Worm (Caenorhabditis elegans) whole organism, L4 larva: Measurements from ENCODE around the gene ZK402.2.

Experiments
- ZK337.2 ChIP-seq: fragments of 200-800 bp; sonication (Bioruptor generic); IDR thresholded peaks from 2 replicates; pipeline ENCODE4 v1.3.6; 2022; ENCODE audit warnings: missing genetic modification reagents, missing genetic modification characterization, missing compliant biosample characterization
- aha-1 ChIP-seq: fragments of 150-350 bp; peaks from one replicate; lab custom pipeline; 2014; ENCODE audit warnings: missing biosample characterization, missing genetic modification characterization
- attf-4 ChIP-seq: sonication (generic microtip); optimal IDR thresholded peaks from 3 replicates; lab custom pipeline; 2017; ENCODE audit warnings: missing biosample characterization, missing genetic modification characterization
- ceh-20 ChIP-seq: fragments of 200-800 bp; sonication (Bioruptor generic); IDR thresholded peaks from 2 replicates; pipeline ENCODE4 v1.3.6; 2022; ENCODE audit warnings: missing genetic modification reagents, missing genetic modification characterization, missing compliant biosample characterization
- ceh-28 ChIP-seq: fragments of 150-350 bp; optimal IDR thresholded peaks from 2 replicates; lab custom pipeline; 2014; ENCODE audit warnings: missing biosample characterization, missing genetic modification reagents, missing genetic modification characterization
- ceh-82 ChIP-seq: sonication (generic microtip); optimal IDR thresholded peaks from 2 replicates; lab custom pipeline; 2017; ENCODE audit warnings: missing biosample characterization, missing genetic modification characterization
- ces-1 ChIP-seq: fragments of 150-350 bp; sonication (generic microtip); optimal IDR thresholded peaks from 4 replicates; lab custom pipeline; 2014; ENCODE audit warnings: missing biosample characterization, missing genetic modification reagents, missing genetic modification characterization
- ctbp-1 ChIP-seq: fragments of 200-800 bp; sonication (Bioruptor generic); IDR thresholded peaks from 2 replicates; pipeline ENCODE4 v1.3.6; 2022; ENCODE audit warnings: missing genetic modification reagents, missing genetic modification characterization, missing compliant biosample characterization
- daf-12 ChIP-seq: fragments of 150-350 bp; optimal IDR thresholded peaks from 2 replicates; lab custom pipeline; 2014; ENCODE audit warnings: missing biosample characterization, missing genetic modification reagents, missing genetic modification characterization
- daf-16 ChIP-seq, 3 experiments: sonication (generic microtip); optimal IDR thresholded peaks; 2 replicates each; lab custom pipeline; 2016 to 2017; ENCODE audit warnings: missing genetic modification characterization in 3 of 3, missing genetic modification reagents in 3 of 3, mild to moderate bottlenecking in 2 of 3, missing compliant biosample characterization in 2 of 3, missing biosample characterization in 1 of 3, moderate library complexity in 1 of 3
- daf-19 ChIP-seq: fragments of 200-800 bp; sonication (Bioruptor generic); conservative IDR thresholded peaks from 2 replicates; pipeline ENCODE4 v1.3.6; 2022; ENCODE audit warnings: missing genetic modification characterization, missing compliant biosample characterization
- duxl-1 ChIP-seq: sonication (generic microtip); optimal IDR thresholded peaks from 2 replicates; lab custom pipeline; 2016; ENCODE audit warnings: mild to moderate bottlenecking, missing genetic modification characterization, moderate library complexity, missing compliant biosample characterization; ENCODE audit not compliant: poor library complexity
- dve-1 ChIP-seq: sonication (generic microtip); optimal IDR thresholded peaks from 2 replicates; lab custom pipeline; 2017; ENCODE audit warnings: antibody characterized with exemption, mild to moderate bottlenecking, missing genetic modification characterization, missing compliant biosample characterization; ENCODE audit not compliant: insufficient read depth
- egl-43 ChIP-seq: fragments of 200-800 bp; sonication (Bioruptor generic); IDR thresholded peaks from 2 replicates; pipeline ENCODE4 v1.3.6; 2022; ENCODE audit warnings: missing genetic modification reagents, missing genetic modification characterization, missing compliant biosample characterization
- fos-1 ChIP-seq: fragments of 150-350 bp; optimal IDR thresholded peaks from 2 replicates; lab custom pipeline; 2014; ENCODE audit warnings: missing biosample characterization, missing genetic modification characterization
- hif-1 ChIP-seq, 2 experiments: sonication (generic microtip); optimal IDR thresholded peaks; 2 replicates each; lab custom pipeline; 2016 to 2017; ENCODE audit warnings: missing compliant biosample characterization in 2 of 2, missing genetic modification characterization in 2 of 2, missing genetic modification reagents in 2 of 2, missing genotype in 2 of 2, mild to moderate bottlenecking in 1 of 2
- hlh-30 ChIP-seq: sonication (generic microtip); optimal IDR thresholded peaks from 2 replicates; lab custom pipeline; 2017; ENCODE audit warnings: antibody characterized with exemption, mild to moderate bottlenecking, missing genetic modification characterization, missing compliant biosample characterization; ENCODE audit not compliant: insufficient read depth
- lin-38 ChIP-seq: fragments of 200-800 bp; sonication (Bioruptor generic); IDR thresholded peaks from 2 replicates; pipeline ENCODE4 v1.3.6; 2022; ENCODE audit warnings: missing genetic modification reagents, missing genetic modification characterization, missing compliant biosample characterization
- lin-39 ChIP-seq: fragments of 150-350 bp; optimal IDR thresholded peaks from 2 replicates; lab custom pipeline; 2014; ENCODE audit warnings: missing biosample characterization, missing genetic modification reagents, missing genetic modification characterization
- madf-5 ChIP-seq, 2 experiments: fragments of 200-800 bp; sonication (Bioruptor generic); IDR thresholded peaks; 2 replicates each; pipeline ENCODE4 v1.3.6; 2022; ENCODE audit warnings: missing compliant biosample characterization in 2 of 2, missing genetic modification characterization in 2 of 2
- mdt-29 ChIP-seq: fragments of 200-800 bp; sonication (Bioruptor generic); IDR thresholded peaks from 2 replicates; pipeline ENCODE4 v1.3.6; 2022; ENCODE audit warnings: missing genetic modification reagents, missing genetic modification characterization, missing compliant biosample characterization
- mep-1 ChIP-seq: fragments of 150-350 bp; sonication (generic microtip); optimal IDR thresholded peaks from 3 replicates; lab custom pipeline; 2014; ENCODE audit warnings: missing biosample characterization, missing genetic modification characterization
- mxl-3 ChIP-seq: fragments of 200-800 bp; sonication (Bioruptor generic); optimal IDR thresholded peaks from 2 replicates; lab custom pipeline; 2018; ENCODE audit warnings: mild to moderate bottlenecking, missing genetic modification characterization, missing compliant biosample characterization
- nhr-10 ChIP-seq: fragments of 150-350 bp; optimal IDR thresholded peaks from 2 replicates; lab custom pipeline; 2014; ENCODE audit warnings: missing biosample characterization, missing genetic modification characterization
- nhr-102 ChIP-seq: sonication (generic microtip); optimal IDR thresholded peaks from 2 replicates; lab custom pipeline; 2016; ENCODE audit warnings: mild to moderate bottlenecking, missing genetic modification characterization, moderate library complexity, missing compliant biosample characterization
- nhr-11 ChIP-seq: fragments of 150-350 bp; optimal IDR thresholded peaks from 2 replicates; lab custom pipeline; 2014; ENCODE audit warnings: missing biosample characterization, missing genetic modification characterization
- nhr-237 ChIP-seq: sonication (generic microtip); optimal IDR thresholded peaks from 2 replicates; lab custom pipeline; 2017; ENCODE audit warnings: missing biosample characterization, missing genetic modification characterization
- nhr-25 ChIP-seq: sonication (generic microtip); optimal IDR thresholded peaks from 2 replicates; lab custom pipeline; 2017; ENCODE audit warnings: missing genetic modification characterization, mild to moderate bottlenecking, missing compliant biosample characterization, antibody characterized with exemption, moderate library complexity, borderline replicate concordance; ENCODE audit not compliant: insufficient read depth
- nhr-28 ChIP-seq: fragments of 150-350 bp; optimal IDR thresholded peaks from 2 replicates; lab custom pipeline; 2014; ENCODE audit warnings: missing biosample characterization, missing genetic modification characterization
- nhr-6 ChIP-seq: fragments of 150-350 bp; optimal IDR thresholded peaks from 2 replicates; lab custom pipeline; 2014; ENCODE audit warnings: missing biosample characterization, missing genetic modification characterization
- nhr-77 ChIP-seq: fragments of 150-350 bp; optimal IDR thresholded peaks from 2 replicates; lab custom pipeline; 2014; ENCODE audit warnings: missing biosample characterization, missing genetic modification characterization
- pqm-1 ChIP-seq: sonication (generic microtip); optimal IDR thresholded peaks from 2 replicates; lab custom pipeline; 2017; ENCODE audit warnings: missing biosample characterization, missing genetic modification characterization
- snpc-1.2 ChIP-seq: fragments of 200-800 bp; sonication (Bioruptor generic); IDR thresholded peaks from 2 replicates; pipeline ENCODE4 v1.3.6; 2022; ENCODE audit warnings: missing genetic modification reagents, missing genetic modification characterization, missing compliant biosample characterization
- spr-1 ChIP-seq: sonication (generic microtip); optimal IDR thresholded peaks from 2 replicates; lab custom pipeline; 2016; ENCODE audit warnings: mild to moderate bottlenecking, missing genetic modification characterization, missing compliant biosample characterization
- tag-97 ChIP-seq: fragments of 200-800 bp; sonication (Bioruptor generic); IDR thresholded peaks from 2 replicates; pipeline ENCODE4 v1.3.6; 2022; ENCODE audit warnings: missing genetic modification characterization, missing compliant biosample characterization
- tra-1 ChIP-seq: fragments of 200-800 bp; sonication (Bioruptor generic); IDR thresholded peaks from 2 replicates; pipeline ENCODE4 v1.3.6; 2022; ENCODE audit warnings: missing genetic modification reagents, missing genetic modification characterization, missing compliant biosample characterization
- unc-39 ChIP-seq: sonication (generic microtip); optimal IDR thresholded peaks from 2 replicates; lab custom pipeline; 2017; ENCODE audit warnings: missing biosample characterization, missing genetic modification characterization
- unc-62 ChIP-seq, 3 experiments: fragments of 150-350 bp in 1 of 3; sonication (generic microtip); optimal IDR thresholded peaks in 2 of 3; peaks in 1 of 3; 1 replicate in 1 of 3; 2 replicates in 2 of 3; lab custom pipeline; 2014 to 2017; ENCODE audit warnings: missing biosample characterization in 3 of 3, missing genetic modification characterization in 3 of 3, missing genetic modification reagents in 3 of 3, missing genotype in 1 of 3
- zip-11 ChIP-seq: fragments of 200-800 bp; sonication (Bioruptor generic); IDR thresholded peaks from 2 replicates; pipeline ENCODE4 v1.3.6; 2022; ENCODE audit warnings: missing genetic modification characterization, missing compliant biosample characterization
- ztf-11 ChIP-seq: fragments of 150-350 bp; optimal IDR thresholded peaks from 2 replicates; lab custom pipeline; 2014; ENCODE audit warnings: missing biosample characterization, missing genetic modification characterization

Gene ZK402.2

ce11 chrX:1443556-1444243, 40.2 kb downstream of the ZK402.2 start:
- TF ChIP-seq daf-12 (tag; lab: Kevin White, UChicago) (no peak), snpc-1.2 (GFP tag; lab: Robert Waterston, UW) (no peak), nhr-237 (no peak), hif-1 (tag; optimal IDR thresholded peaks at IDR 0.05; lab: Kevin White, UChicago) (peak in 1 of 2 experiments; percentile 17), ceh-82 (tag; lab: Kevin White, UChicago) (no peak), mep-1 (tag; lab: Kevin White, UChicago) (peak; percentile 0), spr-1 (tag; lab: Kevin White, UChicago) (no peak), ztf-11 (tag; lab: Kevin White, UChicago) (no peak), nhr-28 (tag; lab: Kevin White, UChicago) (no peak), ctbp-1 (GFP tag; lab: Robert Waterston, UW) (no peak), zip-11 (GFP tag; lab: Robert Waterston, UW) (no peak), lin-38 (GFP tag; lab: Robert Waterston, UW) (peak; percentile 10; the same call in 1 of the 2 replicates), fos-1 (tag; lab: Kevin White, UChicago) (no peak), hlh-30 (tag; lab: Kevin White, UChicago) (no peak), lin-39 (no peak), ZK337.2 (GFP tag; lab: Robert Waterston, UW) (no peak), nhr-11 (tag; lab: Kevin White, UChicago) (no peak), nhr-25 (tag; lab: Kevin White, UChicago) (no peak), unc-62 (GFP tag; optimal IDR thresholded peaks at IDR 0.05 in 1 of 2; lab: Kevin White, UChicago) (peak in 1 of 2 experiments; percentile 89), unc-62 (tag; optimal IDR thresholded peaks at IDR 0.05; lab: Kevin White, UChicago) (no peak), daf-16 (GFP tag; optimal IDR thresholded peaks at IDR 0.05; lab: Kevin White, UChicago) (no peak), daf-16 (tag; optimal IDR thresholded peaks at IDR 0.05; lab: Kevin White, UChicago) (peak; percentile 37), unc-39 (tag; lab: Kevin White, UChicago) (no peak), attf-4 (tag; lab: Kevin White, UChicago) (no peak), egl-43 (GFP tag; lab: Robert Waterston, UW) (no peak), nhr-77 (peak; percentile 61), duxl-1 (tag; lab: Kevin White, UChicago) (peak; percentile 8), mdt-29 (GFP tag; lab: Robert Waterston, UW) (no peak), pqm-1 (tag; lab: Kevin White, UChicago) (no peak), madf-5 (GFP tag; IDR thresholded peaks at IDR 0.05; lab: Robert Waterston, UW) (no peak), daf-19 (GFP tag; lab: Robert Waterston, UW) (no peak), nhr-10 (no peak), ces-1 (GFP tag; lab: Kevin White, UChicago) (no peak), tra-1 (GFP tag; lab: Robert Waterston, UW) (no peak), tag-97 (GFP tag; lab: Robert Waterston, UW) (no peak), nhr-102 (tag; lab: Kevin White, UChicago) (peak; percentile 55), ceh-28 (tag; lab: Kevin White, UChicago) (no peak), nhr-6 (tag; lab: Kevin White, UChicago) (no peak), mxl-3 (GFP tag; lab: Kevin White, UChicago) (no peak), ceh-20 (GFP tag; lab: Robert Waterston, UW) (no peak), dve-1 (tag; lab: Kevin White, UChicago) (no peak), aha-1 (peak; percentile 68)
- TF ChIP-seq, all 104 proteins: peak for 9
